Fruit fly (Drosophila melanogaster) whole organism, embryonic: ENCODE results near the gene CG10970.

ENCODE experiments used
- Bdp1 ChIP-seq: fragments of 200-800 bp; sonication (Bioruptor generic); optimal IDR thresholded peaks from 3 replicates; lab custom pipeline; 2016; ENCODE audit warnings: missing biosample characterization, missing genetic modification characterization
- Blimp-1 ChIP-seq: fragments of 200-800 bp; sonication (Bioruptor generic); optimal IDR thresholded peaks from 3 replicates; lab custom pipeline; 2018; ENCODE audit warnings: missing biosample characterization, missing genetic modification characterization, mild to moderate bottlenecking, moderate library complexity, missing genetic modification reagents
- CG1024 ChIP-seq: fragments of 200-800 bp; sonication (Bioruptor generic); IDR thresholded peaks from 2 replicates; pipeline ENCODE4 v1.3.6; 2022; ENCODE audit warnings: missing biosample characterization, missing genetic modification characterization
- CG10543 ChIP-seq: fragments of 200-800 bp; sonication (Bioruptor generic); optimal IDR thresholded peaks from 3 replicates; lab custom pipeline; 2017; ENCODE audit warnings: missing biosample characterization, mild to moderate bottlenecking, missing genetic modification characterization, moderate library complexity
- CG11560 ChIP-seq: fragments of 200-800 bp; sonication (Bioruptor generic); IDR thresholded peaks from 3 replicates; pipeline ENCODE4 v1.3.6; 2022; ENCODE audit warnings: missing biosample characterization, missing genetic modification characterization
- CG13424 ChIP-seq: fragments of 200-800 bp; sonication (Bioruptor generic); optimal IDR thresholded peaks from 2 replicates; lab custom pipeline; 2019; ENCODE audit warnings: missing biosample characterization, mild to moderate bottlenecking, missing genetic modification characterization, moderate library complexity
- CG13894 ChIP-seq: fragments of 200-800 bp; sonication (Bioruptor generic); optimal IDR thresholded peaks from 3 replicates; lab custom pipeline; 2018; ENCODE audit warnings: missing biosample characterization, mild to moderate bottlenecking, missing genetic modification characterization, moderate library complexity
- CG17359 ChIP-seq: fragments of 200-800 bp; sonication (Bioruptor generic); optimal IDR thresholded peaks from 3 replicates; lab custom pipeline; 2018; ENCODE audit warnings: missing biosample characterization, mild to moderate bottlenecking, missing genetic modification characterization, moderate library complexity
- CG17829 ChIP-seq: fragments of 200-800 bp; optimal IDR thresholded peaks from 2 replicates; lab custom pipeline; 2019; ENCODE audit warnings: missing biosample characterization, mild to moderate bottlenecking, missing genetic modification characterization, moderate library complexity
- CG18599 ChIP-seq: fragments of 200-800 bp; sonication (Bioruptor generic); optimal IDR thresholded peaks from 3 replicates; lab custom pipeline; 2017; ENCODE audit warnings: missing biosample characterization, missing genetic modification characterization, mild to moderate bottlenecking, moderate library complexity, missing genetic modification reagents
- CG2678 ChIP-seq: fragments of 200-800 bp; sonication (Bioruptor generic); optimal IDR thresholded peaks from 3 replicates; lab custom pipeline; 2019; ENCODE audit warnings: missing biosample characterization, mild to moderate bottlenecking, missing genetic modification characterization, moderate library complexity
- CG31224 ChIP-seq: fragments of 200-800 bp; sonication (Bioruptor generic); IDR thresholded peaks from 2 replicates; pipeline ENCODE4 v1.3.6; 2022; ENCODE audit warnings: missing biosample characterization, missing genetic modification characterization
- CG3281 ChIP-seq: fragments of 200-800 bp; sonication (Bioruptor generic); optimal IDR thresholded peaks from 3 replicates; lab custom pipeline; 2017; ENCODE audit warnings: missing biosample characterization, mild to moderate bottlenecking, missing genetic modification characterization
- CG42726 ChIP-seq: fragments of 200-800 bp; sonication (Bioruptor generic); IDR thresholded peaks from 2 replicates; pipeline ENCODE4 v1.3.6; 2022; ENCODE audit warnings: missing biosample characterization, missing genetic modification characterization; ENCODE audit not compliant: partially characterized antibody
- CG4282 ChIP-seq: fragments of 200-800 bp; sonication (Bioruptor generic); optimal IDR thresholded peaks from 2 replicates; lab custom pipeline; 2016; ENCODE audit warnings: missing biosample characterization, missing genetic modification characterization
- CG5245 ChIP-seq: fragments of 200-800 bp; sonication (Bioruptor generic); optimal IDR thresholded peaks from 3 replicates; lab custom pipeline; 2016; ENCODE audit warnings: missing biosample characterization, missing genetic modification characterization
- CG9797 ChIP-seq: fragments of 200-800 bp; sonication (Bioruptor generic); optimal IDR thresholded peaks from 3 replicates; lab custom pipeline; 2018; ENCODE audit warnings: missing biosample characterization, mild to moderate bottlenecking, missing genetic modification characterization
- Dek ChIP-seq: fragments of 200-800 bp; sonication (Bioruptor generic); optimal IDR thresholded peaks from 3 replicates; lab custom pipeline; 2019; ENCODE audit warnings: missing biosample characterization, mild to moderate bottlenecking, missing genetic modification characterization, moderate library complexity
- ERR ChIP-seq: fragments of 200-800 bp; sonication (Bioruptor generic); optimal IDR thresholded peaks from 2 replicates; lab custom pipeline; 2016; ENCODE audit warnings: missing biosample characterization, missing genetic modification characterization
- Ets65A ChIP-seq: fragments of 200-800 bp; sonication (Bioruptor generic); peaks from one replicate; lab custom pipeline; 2016; ENCODE audit warnings: missing biosample characterization, missing genetic modification characterization
- Jarid2 ChIP-seq: fragments of 200-800 bp; sonication (Bioruptor generic); optimal IDR thresholded peaks from 3 replicates; lab custom pipeline; 2017; ENCODE audit warnings: mild to moderate bottlenecking, missing biosample characterization, missing genetic modification reagents, missing genetic modification characterization
- NFAT ChIP-seq: fragments of 200-800 bp; sonication (Bioruptor generic); IDR thresholded peaks from 2 replicates; pipeline ENCODE4 v1.3.6; 2022; ENCODE audit warnings: missing biosample characterization, missing genetic modification characterization
- Nf-YA ChIP-seq: fragments of 200-800 bp; sonication (Bioruptor generic); IDR thresholded peaks from 2 replicates; pipeline ENCODE4 v1.3.6; 2022; ENCODE audit warnings: missing biosample characterization, missing genetic modification characterization
- Scr ChIP-seq: fragments of 200-800 bp; sonication (Bioruptor generic); IDR thresholded peaks from 2 replicates; pipeline ENCODE4 v1.3.6; 2022; ENCODE audit warnings: missing biosample characterization, missing genetic modification characterization; ENCODE audit not compliant: partially characterized antibody
- Stat92E ChIP-seq, 3 experiments: fragments of >200 bp in 2 of 3; fragments of 200-800 bp in 1 of 3; sonication (Bioruptor generic) in 1 of 3; optimal IDR thresholded peaks; 2 replicates each; lab custom pipeline; 2017 to 2019; ENCODE audit warnings: missing biosample characterization in 3 of 3, missing genetic modification characterization in 3 of 3, mild to moderate bottlenecking in 1 of 3, moderate library complexity in 1 of 3
- bowl ChIP-seq: fragments of 200-800 bp; sonication (Bioruptor generic); IDR thresholded peaks from 2 replicates; pipeline ENCODE4 v1.3.6; 2022; ENCODE audit warnings: missing biosample characterization, missing genetic modification characterization
- br ChIP-seq: fragments of >200 bp; optimal IDR thresholded peaks from 2 replicates; lab custom pipeline; 2017
- cg ChIP-seq: fragments of 200-800 bp; sonication (Bioruptor generic); optimal IDR thresholded peaks from 3 replicates; lab custom pipeline; 2019; ENCODE audit warnings: missing biosample characterization, mild to moderate bottlenecking, missing genetic modification characterization, moderate library complexity
- chinmo ChIP-seq: fragments of 200-800 bp; sonication (Bioruptor generic); IDR thresholded peaks from 4 replicates; pipeline ENCODE4 v1.3.6; 2022; ENCODE audit warnings: missing biosample characterization, missing genetic modification characterization; ENCODE audit not compliant: partially characterized antibody
- chm ChIP-seq: fragments of 200-800 bp; sonication (Bioruptor generic); IDR thresholded peaks from 2 replicates; pipeline ENCODE4 v1.3.6; 2022; ENCODE audit warnings: missing biosample characterization, missing genetic modification characterization
- ftz-f1 ChIP-seq: fragments of 200-800 bp; sonication (Bioruptor generic); optimal IDR thresholded peaks from 2 replicates; lab custom pipeline; 2016; ENCODE audit warnings: missing biosample characterization, missing genetic modification characterization
- gcm ChIP-seq: fragments of 200-800 bp; sonication (Bioruptor generic); optimal IDR thresholded peaks from 2 replicates; lab custom pipeline; 2019; ENCODE audit warnings: missing biosample characterization, mild to moderate bottlenecking, missing genetic modification characterization, moderate library complexity
- grn ChIP-seq: fragments of 200-800 bp; sonication (Bioruptor generic); optimal IDR thresholded peaks from 3 replicates; lab custom pipeline; 2017; ENCODE audit warnings: missing biosample characterization, missing genetic modification characterization
- hkb ChIP-seq, 2 experiments: fragments of 200-800 bp in 1 of 2; fragments of >200 bp in 1 of 2; sonication (Bioruptor generic) in 1 of 2; IDR thresholded peaks in 1 of 2; optimal IDR thresholded peaks in 1 of 2; 2 replicates each; pipeline versions ENCODE4 v1.3.6 to Lab custom; 2017 to 2022; ENCODE audit warnings: missing biosample characterization in 1 of 2, missing genetic modification characterization in 1 of 2
- inv ChIP-seq: fragments of 200-800 bp; sonication (Bioruptor generic); IDR thresholded peaks from 2 replicates; pipeline ENCODE4 v1.3.6; 2022; ENCODE audit warnings: missing biosample characterization, missing genetic modification characterization; ENCODE audit not compliant: partially characterized antibody
- jumu ChIP-seq: fragments of 200-800 bp; sonication (Bioruptor generic); optimal IDR thresholded peaks from 3 replicates; lab custom pipeline; 2016; ENCODE audit warnings: missing biosample characterization, missing genetic modification characterization
- kni ChIP-seq: fragments of 200-800 bp; sonication (Bioruptor generic); optimal IDR thresholded peaks from 3 replicates; lab custom pipeline; 2017; ENCODE audit warnings: mild to moderate bottlenecking, missing biosample characterization, missing genetic modification reagents, missing genetic modification characterization
- knrl ChIP-seq: fragments of 200-800 bp; sonication (Bioruptor generic); IDR thresholded peaks from 3 replicates; pipeline ENCODE4 v1.3.6; 2022; ENCODE audit warnings: missing biosample characterization, missing genetic modification characterization; ENCODE audit not compliant: partially characterized antibody
- lbe ChIP-seq: fragments of 200-800 bp; sonication (Bioruptor generic); optimal IDR thresholded peaks from 2 replicates; lab custom pipeline; 2016; ENCODE audit warnings: missing biosample characterization, mild to moderate bottlenecking, missing genetic modification characterization
- lov ChIP-seq, 2 experiments: fragments of 200-800 bp in 1 of 2; fragments of >200 bp in 1 of 2; sonication (Bioruptor generic) in 1 of 2; IDR thresholded peaks in 1 of 2; optimal IDR thresholded peaks in 1 of 2; 2 replicates in 1 of 2; 3 replicates in 1 of 2; pipeline versions ENCODE4 v1.3.6 to Lab custom; 2017 to 2022; ENCODE audit warnings: missing biosample characterization in 1 of 2, missing genetic modification characterization in 1 of 2
- nau ChIP-seq: fragments of 200-800 bp; sonication (Bioruptor generic); optimal IDR thresholded peaks from 3 replicates; lab custom pipeline; 2017; ENCODE audit warnings: missing biosample characterization, mild to moderate bottlenecking, missing genetic modification characterization, missing genetic modification reagents
- pita ChIP-seq: fragments of 200-800 bp; sonication (Bioruptor generic); optimal IDR thresholded peaks from 2 replicates; lab custom pipeline; 2017; ENCODE audit warnings: missing biosample characterization, mild to moderate bottlenecking, missing genetic modification characterization
- ranshi ChIP-seq: fragments of 200-800 bp; sonication (Bioruptor generic); IDR thresholded peaks from 2 replicates; pipeline ENCODE4 v1.3.6; 2022; ENCODE audit warnings: missing biosample characterization, missing genetic modification characterization
- sc ChIP-seq, 3 experiments: fragments of >200 bp in 2 of 3; fragments of 200-800 bp in 1 of 3; sonication (Bioruptor generic) in 1 of 3; optimal IDR thresholded peaks; 2 replicates in 2 of 3; 3 replicates in 1 of 3; lab custom pipeline; 2017; ENCODE audit warnings: mild to moderate bottlenecking in 1 of 3, missing biosample characterization in 1 of 3, missing genetic modification characterization in 1 of 3, missing genetic modification reagents in 1 of 3
- sd ChIP-seq: fragments of 200-800 bp; sonication (Bioruptor generic); optimal IDR thresholded peaks from 3 replicates; lab custom pipeline; 2018; ENCODE audit warnings: missing biosample characterization, mild to moderate bottlenecking, missing genetic modification characterization, moderate library complexity
- seq ChIP-seq: fragments of 200-800 bp; sonication (Bioruptor generic); IDR thresholded peaks from 2 replicates; pipeline ENCODE4 v1.3.6; 2022; ENCODE audit warnings: missing biosample characterization, missing genetic modification characterization
- slou ChIP-seq: fragments of 200-800 bp; sonication (Bioruptor generic); optimal IDR thresholded peaks from 3 replicates; lab custom pipeline; 2016; ENCODE audit warnings: missing biosample characterization, missing genetic modification characterization
- tx ChIP-seq: fragments of 200-800 bp; sonication (Bioruptor generic); optimal IDR thresholded peaks from 2 replicates; lab custom pipeline; 2016; ENCODE audit warnings: missing biosample characterization, missing genetic modification characterization
- vnd ChIP-seq: fragments of 200-800 bp; sonication (Bioruptor generic); IDR thresholded peaks from 3 replicates; pipeline ENCODE4 v1.3.6; 2022; ENCODE audit warnings: missing biosample characterization, missing genetic modification characterization; ENCODE audit not compliant: partially characterized antibody

The CG10970 gene

dm6 chrX:9062665-9063064, 8.5 kb downstream of the CG10970 start (continued):
- TF ChIP-seq Stat92E (GFP tag; optimal IDR thresholded peaks at IDR 0.05; lab: Kevin White, UChicago) (no peak), NFAT (peak; percentile 34; the same call in 1 of the 2 replicates), chinmo (no peak), CG5245 (GFP tag; lab: Kevin White, UChicago) (no peak), CG2678 (tag; lab: Kevin White, UChicago) (peak; percentile 4), lov (optimal IDR thresholded peaks at IDR 0.05; lab: Kevin White, UChicago) (no peak), lov (GFP tag; IDR thresholded peaks at IDR 0.05; lab: Robert Waterston, UW) (no peak), sc (optimal IDR thresholded peaks at IDR 0.05; lab: Kevin White, UChicago) (no peak), sc (GFP tag; optimal IDR thresholded peaks at IDR 0.05; lab: Kevin White, UChicago) (no peak), inv (no peak), jumu (no peak), CG42726 (GFP tag; lab: Robert Waterston, UW) (no peak), CG18599 (no peak), CG17359 (tag; lab: Kevin White, UChicago) (no peak), Nf-YA (GFP tag; lab: Robert Waterston, UW) (no peak), CG13894 (tag; lab: Kevin White, UChicago) (no peak), chm (GFP tag; lab: Robert Waterston, UW) (no peak), CG17829 (tag; lab: Kevin White, UChicago) (peak; percentile 8), CG4282 (GFP tag; lab: Kevin White, UChicago) (no peak), bowl (GFP tag; lab: Robert Waterston, UW) (no peak), sd (no peak), CG3281 (GFP tag; lab: Kevin White, UChicago) (no peak), Blimp-1 (no peak), Ets65A (GFP tag; lab: Kevin White, UChicago) (no peak), gcm (GFP tag; lab: Kevin White, UChicago) (no peak), grn (GFP tag; lab: Kevin White, UChicago) (no peak), cg (no peak), ranshi (GFP tag; lab: Robert Waterston, UW) (no peak), CG13424 (tag; lab: Kevin White, UChicago) (peak; percentile 21), pita (GFP tag; lab: Kevin White, UChicago) (no peak), slou (GFP tag; lab: Kevin White, UChicago) (no peak), lbe (GFP tag; lab: Kevin White, UChicago) (peak; percentile 58), vnd (no peak), hkb (optimal IDR thresholded peaks at IDR 0.05; lab: Kevin White, UChicago) (no peak), hkb (GFP tag; IDR thresholded peaks at IDR 0.05; lab: Robert Waterston, UW) (peak; percentile 36), knrl (GFP tag; lab: Robert Waterston, UW) (no peak), CG31224 (GFP tag; lab: Robert Waterston, UW) (no peak), ERR (no peak), Jarid2 (GFP tag; lab: Kevin White, UChicago) (no peak), Scr (GFP tag; lab: Robert Waterston, UW) (no peak), CG10543 (GFP tag; lab: Kevin White, UChicago) (no peak), nau (GFP tag; lab: Kevin White, UChicago) (no peak), Bdp1 (no peak), tx (GFP tag; lab: Kevin White, UChicago) (no peak), CG1024 (GFP tag; lab: Robert Waterston, UW) (no peak), Dek (tag; lab: Kevin White, UChicago) (peak; percentile 10), ftz-f1 (GFP tag; lab: Kevin White, UChicago) (no peak), CG11560 (tag; lab: Robert Waterston, UW) (no peak), kni (GFP tag; lab: Kevin White, UChicago) (no peak), br (lab: Kevin White, UChicago) (no peak), CG9797 (no peak), seq (GFP tag; lab: Robert Waterston, UW) (0 out of 2 replicates have a peak, but pooled peaks have one; percentile 28)
